Worm (Caenorhabditis elegans) whole organism, early embryonic: Measurements from ENCODE around the gene F55G7.3.

ENCODE experiments used
- F13C5.2 ChIP-seq: sonication (generic microtip); optimal IDR thresholded peaks from 2 replicates; lab custom pipeline; 2017; ENCODE audit warnings: mild to moderate bottlenecking, missing genetic modification characterization, inconsistent platforms, missing compliant biosample characterization
- ama-1 ChIP-seq: fragments of 150-350 bp; optimal IDR thresholded peaks from 2 replicates; lab custom pipeline; 2014
- ets-7 ChIP-seq: sonication (generic microtip); optimal IDR thresholded peaks from 2 replicates; lab custom pipeline; 2016; ENCODE audit warnings: missing genotype, missing genetic modification characterization, missing compliant biosample characterization
- flt-1 ChIP-seq: fragments of 200-800 bp; sonication (Bioruptor generic); IDR thresholded peaks from 2 replicates; pipeline ENCODE4 v1.3.6; 2022; ENCODE audit warnings: missing genetic modification characterization, missing compliant biosample characterization
- hmbx-1 ChIP-seq: sonication (generic microtip); optimal IDR thresholded peaks from 2 replicates; lab custom pipeline; 2016; ENCODE audit warnings: mild to moderate bottlenecking, missing genetic modification characterization, missing compliant biosample characterization
- hmg-4 ChIP-seq: fragments of 200-800 bp; sonication (Bioruptor generic); optimal IDR thresholded peaks from 2 replicates; lab custom pipeline; 2018; ENCODE audit warnings: mild to moderate bottlenecking, missing genetic modification characterization, missing compliant biosample characterization
- sea-1 ChIP-seq: fragments of 200-800 bp; sonication (Bioruptor generic); conservative IDR thresholded peaks from 2 replicates; pipeline ENCODE4 v1.3.6; 2022; ENCODE audit warnings: missing genetic modification characterization, missing compliant biosample characterization
- tra-4 ChIP-seq: sonication (generic microtip); optimal IDR thresholded peaks from 2 replicates; lab custom pipeline; 2017; ENCODE audit warnings: missing genetic modification characterization, missing compliant biosample characterization

DNA sequence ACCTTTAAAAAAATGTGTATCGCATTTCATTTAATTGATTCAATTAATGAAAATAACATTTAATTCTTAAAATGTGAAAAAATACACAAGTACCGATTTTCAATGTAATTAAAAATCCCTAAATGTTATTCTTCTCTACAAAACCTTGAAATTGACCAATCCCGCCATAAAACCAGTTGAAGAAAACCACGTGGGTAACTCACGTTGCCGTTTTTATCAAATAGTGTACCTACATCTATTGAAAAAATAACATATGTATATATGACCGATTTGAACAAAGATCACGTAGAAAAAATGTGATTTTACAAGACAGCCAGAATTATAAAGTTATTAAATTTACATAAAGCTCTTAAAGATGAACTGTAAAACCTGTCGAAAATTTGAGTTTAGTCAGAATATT lies 23.3 kb upstream of the F55G7.3 start:
- TF ChIP-seq tra-4 (tag; lab: Kevin White, UChicago) (no peak), flt-1 (GFP tag; lab: Robert Waterston, UW) (no peak), ama-1 (lab: Kevin White, UChicago) (no peak), hmbx-1 (tag; lab: Kevin White, UChicago) (no peak), sea-1 (no peak), F13C5.2 (no peak), ets-7 (no peak), hmg-4 (no peak)
